Fruit fly (Drosophila melanogaster): ENCODE results near the gene CG7071.

Gene CG7071

DNA sequence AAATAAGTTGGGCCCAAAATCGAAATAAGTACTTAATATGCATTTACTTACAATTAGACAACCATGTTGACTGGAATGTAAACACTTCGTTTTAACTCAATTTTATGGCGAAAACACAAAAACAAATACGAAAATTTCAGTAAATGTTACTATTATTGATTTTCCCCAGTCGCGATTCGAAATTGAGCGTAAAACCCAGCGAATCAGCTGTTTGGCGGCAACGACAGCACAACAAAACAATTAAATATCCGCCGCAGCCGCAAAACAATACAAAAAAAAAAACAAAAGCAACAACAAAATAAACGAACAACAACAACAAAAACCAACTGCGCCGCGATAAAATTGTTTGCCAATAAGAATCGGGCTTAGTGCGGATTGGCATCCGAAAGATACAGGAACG, 27.2 kb downstream of the CG7071 start, which contains the start of the genes CAH8 and CG7059:
TSS of gene CAH8 (minus strand) at position 101 of the 400 bp plus-strand sequence.
TSS of gene CG7059 (plus strand) at position 167 of the 400 bp plus-strand sequence.
- TF ChIP-seq Dfd (GFP tag; optimal IDR thresholded peaks at IDR 0.05) (no peak), ey (GFP tag; optimal IDR thresholded peaks at IDR 0.05) (no peak), Sp1 (GFP tag; optimal IDR thresholded peaks at IDR 0.05) (no peak), br (GFP tag; optimal IDR thresholded peaks at IDR 0.05) (no peak)

- TF ChIP-seq Rel (GFP tag; optimal IDR thresholded peaks at IDR 0.05): no peak
- no peak for TF ChIP-seq Rel (tag; optimal IDR thresholded peaks at IDR 0.05)
- TF ChIP-seq psq (GFP tag; optimal IDR thresholded peaks at IDR 0.05): peak; percentile 45
- TF ChIP-seq sv (GFP tag; optimal IDR thresholded peaks at IDR 0.05): no peak
- TF ChIP-seq pan (optimal IDR thresholded peaks at IDR 0.05): no peak
Observed at dm6 chr3R:22390109-22390508, 27.7 kb downstream of the CG7071 start.

DNA sequence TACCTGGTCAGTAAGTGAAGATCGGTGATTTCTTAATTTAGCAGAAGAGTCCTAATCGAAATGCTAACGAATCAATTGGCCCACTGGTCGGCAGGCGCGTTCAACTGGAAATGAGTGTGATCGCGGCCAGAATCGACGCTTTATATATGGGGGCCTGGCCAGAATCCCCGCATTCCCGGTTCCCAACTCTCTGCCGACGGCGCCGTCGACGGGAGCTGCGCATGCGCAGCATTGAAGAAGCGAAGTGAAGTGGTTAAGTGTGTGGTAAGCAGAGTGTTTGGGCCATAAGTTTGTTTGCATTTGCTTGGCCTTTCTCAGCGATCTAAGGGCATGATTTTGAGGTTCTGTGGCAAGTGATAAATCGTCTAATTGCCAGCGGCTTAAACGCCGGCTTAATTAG, 31.6 kb downstream of the CG7071 start, which contains the start of gene CG13857:
TSS of gene CG13857 (minus strand) at position 101 of the 400 bp plus-strand sequence.
- TF ChIP-seq dl (GFP tag; optimal IDR thresholded peaks at IDR 0.05; ENCODE audit: insufficient read depth in 1 of 2, partially characterized antibody in 2 of 2) (no peak), foxo (GFP tag; optimal IDR thresholded peaks at IDR 0.05) (no peak), OdsH (GFP tag; optimal IDR thresholded peaks at IDR 0.05) (no peak), br (GFP tag; optimal IDR thresholded peaks at IDR 0.05) (no peak), pan (optimal IDR thresholded peaks at IDR 0.05) (no peak), brk (GFP tag; optimal IDR thresholded peaks at IDR 0.05) (no peak), tai (GFP tag; optimal IDR thresholded peaks at IDR 0.05) (no peak)

- TF ChIP-seq brk (GFP tag; optimal IDR thresholded peaks at IDR 0.05) (no peak), sage (GFP tag; optimal IDR thresholded peaks at IDR 0.05) (no peak), Hnf4 (GFP tag; optimal IDR thresholded peaks at IDR 0.05) (no peak), CG32264 (GFP tag; optimal IDR thresholded peaks at IDR 0.05) (no peak), woc (GFP tag; optimal IDR thresholded peaks at IDR 0.05) (no peak)
Observed at dm6 chr3R:22395409-22396178, 33.2 kb downstream of the CG7071 start.

DNA sequence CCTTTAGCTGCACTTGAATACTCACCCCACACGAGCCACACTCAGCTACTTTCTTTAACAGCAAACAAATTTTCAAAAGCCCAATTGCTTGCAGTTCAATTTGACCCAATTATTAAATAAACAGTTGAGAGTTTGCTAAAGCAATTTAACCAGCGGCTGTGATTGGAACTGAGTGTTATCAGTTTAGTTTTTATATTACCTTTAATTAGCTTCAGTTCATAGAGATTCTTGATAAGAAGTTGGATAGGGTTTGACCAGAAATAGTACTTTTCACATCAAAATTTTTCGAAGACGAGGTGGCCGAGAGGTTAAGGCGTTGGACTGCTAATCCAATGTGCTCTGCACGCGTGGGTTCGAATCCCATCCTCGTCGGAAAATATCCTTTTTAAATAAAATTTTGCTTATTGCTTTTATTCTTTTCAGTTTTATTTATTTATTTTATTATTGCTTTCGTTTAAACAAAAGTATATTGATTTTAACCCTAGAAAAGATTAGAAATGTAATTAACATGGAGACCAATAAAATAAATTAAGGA, 33.9 kb downstream of the CG7071 start:
- TF ChIP-seq Vsx2 (GFP tag; optimal IDR thresholded peaks at IDR 0.05; ENCODE audit: partially characterized antibody) (no peak), foxo (GFP tag; optimal IDR thresholded peaks at IDR 0.05) (no peak)

dm6 chr3R:22397068-22397700, 34.8 kb downstream of the CG7071 start:
- TF ChIP-seq dsf (GFP tag; optimal IDR thresholded peaks at IDR 0.05; ENCODE audit: borderline replicate concordance) (no peak), psq (GFP tag; optimal IDR thresholded peaks at IDR 0.05) (no peak), N (GFP tag; optimal IDR thresholded peaks at IDR 0.05) (peak; percentile 77), lola (GFP tag; optimal IDR thresholded peaks at IDR 0.05) (no peak), Abd-B (GFP tag; optimal IDR thresholded peaks at IDR 0.05) (peak; percentile 14), h (GFP tag; optimal IDR thresholded peaks at IDR 0.05) (no peak), br (GFP tag; optimal IDR thresholded peaks at IDR 0.05) (no peak), brk (GFP tag; optimal IDR thresholded peaks at IDR 0.05) (no peak), OdsH (GFP tag; optimal IDR thresholded peaks at IDR 0.05) (no peak), Vsx2 (GFP tag; optimal IDR thresholded peaks at IDR 0.05; ENCODE audit: partially characterized antibody) (no peak), woc (GFP tag; optimal IDR thresholded peaks at IDR 0.05) (no peak), foxo (GFP tag; optimal IDR thresholded peaks at IDR 0.05) (no peak), Rel (GFP tag; optimal IDR thresholded peaks at IDR 0.05) (no peak), Rel (tag; optimal IDR thresholded peaks at IDR 0.05) (no peak), GATAd (GFP tag; optimal IDR thresholded peaks at IDR 0.05) (no peak), dmrt93B (GFP tag; optimal IDR thresholded peaks at IDR 0.05) (no peak), tai (GFP tag; optimal IDR thresholded peaks at IDR 0.05) (no peak), Myc (optimal IDR thresholded peaks at IDR 0.05) (peak; percentile 23), sage (GFP tag; optimal IDR thresholded peaks at IDR 0.05) (no peak), Sp1 (GFP tag; optimal IDR thresholded peaks at IDR 0.05) (no peak), Mio (GFP tag; optimal IDR thresholded peaks at IDR 0.05) (no peak), pan (optimal IDR thresholded peaks at IDR 0.05) (no peak), Jra (GFP tag; optimal IDR thresholded peaks at IDR 0.05) (no peak), rgr (GFP tag; optimal IDR thresholded peaks at IDR 0.05) (no peak)
